Worm (Caenorhabditis elegans) whole organism, L3 larva: ENCODE results near the gene dagl-2.

Experiments used
- ZK546.5 ChIP-seq: sonication (generic microtip); optimal IDR thresholded peaks from 2 replicates; lab custom pipeline; 2017; ENCODE audit warnings: missing biosample characterization, missing genetic modification characterization
- ama-1 ChIP-seq: fragments of 150-350 bp; optimal IDR thresholded peaks from 2 replicates; lab custom pipeline; 2018
- ceh-28 ChIP-seq: fragments of 150-350 bp; optimal IDR thresholded peaks from 2 replicates; lab custom pipeline; 2014; ENCODE audit warnings: missing biosample characterization, missing genetic modification reagents, missing genetic modification characterization
- ceh-9 ChIP-seq: sonication (generic microtip); optimal IDR thresholded peaks from 2 replicates; lab custom pipeline; 2018; ENCODE audit warnings: missing biosample characterization, missing genetic modification characterization
- daf-12 ChIP-seq: fragments of 150-350 bp; optimal IDR thresholded peaks from 2 replicates; lab custom pipeline; 2014; ENCODE audit warnings: missing biosample characterization, missing genetic modification reagents, missing genetic modification characterization
- egl-27 ChIP-seq: sonication (generic microtip); optimal IDR thresholded peaks from 4 replicates; lab custom pipeline; 2017; ENCODE audit warnings: missing biosample characterization, missing genetic modification reagents, missing genetic modification characterization
- egl-5 ChIP-seq: fragments of 150-350 bp; optimal IDR thresholded peaks from 2 replicates; lab custom pipeline; 2017; ENCODE audit warnings: missing biosample characterization, missing genetic modification reagents, missing genetic modification characterization, inconsistent platforms
- elt-1 ChIP-seq: fragments of 150-350 bp; optimal IDR thresholded peaks from 2 replicates; lab custom pipeline; 2014; ENCODE audit warnings: missing biosample characterization, missing genetic modification characterization
- elt-2 ChIP-seq: sonication (generic microtip); optimal IDR thresholded peaks from 2 replicates; lab custom pipeline; 2016; ENCODE audit warnings: missing genetic modification reagents, mild to moderate bottlenecking, missing genetic modification characterization, missing compliant biosample characterization
- elt-3 ChIP-seq, 3 experiments: fragments of 150-350 bp in 1 of 3; sonication (generic microtip) in 2 of 3; optimal IDR thresholded peaks; 2 replicates in 2 of 3; 4 replicates in 1 of 3; lab custom pipeline; 2014 to 2017; ENCODE audit warnings: missing biosample characterization in 3 of 3, missing genetic modification characterization in 3 of 3
- eor-1 ChIP-seq, 2 experiments: fragments of 150-350 bp; optimal IDR thresholded peaks; 2 replicates each; lab custom pipeline; 2014 to 2018; ENCODE audit warnings: missing biosample characterization in 2 of 2, missing genetic modification characterization in 2 of 2
- fos-1 ChIP-seq: fragments of 150-350 bp; optimal IDR thresholded peaks from 2 replicates; lab custom pipeline; 2014; ENCODE audit warnings: missing biosample characterization, missing genetic modification characterization
- jun-1 ChIP-seq: fragments of 150-350 bp; optimal IDR thresholded peaks from 2 replicates; lab custom pipeline; 2014; ENCODE audit warnings: missing biosample characterization, missing genetic modification reagents, missing genetic modification characterization
- lin-39 ChIP-seq: fragments of 150-350 bp; optimal IDR thresholded peaks from 2 replicates; lab custom pipeline; 2018; ENCODE audit warnings: missing biosample characterization, missing genetic modification reagents, missing genetic modification characterization
- lsy-12 ChIP-seq: sonication (generic microtip); optimal IDR thresholded peaks from 2 replicates; lab custom pipeline; 2016; ENCODE audit warnings: mild to moderate bottlenecking, missing genetic modification characterization, missing compliant biosample characterization
- mml-1 ChIP-seq: fragments of 150-350 bp; sonication (generic microtip); optimal IDR thresholded peaks from 3 replicates; lab custom pipeline; 2014; ENCODE audit warnings: missing biosample characterization, missing genetic modification characterization
- nfya-1 ChIP-seq: sonication (generic microtip); optimal IDR thresholded peaks from 2 replicates; lab custom pipeline; 2017; ENCODE audit warnings: missing genetic modification characterization, mild to moderate bottlenecking, missing compliant biosample characterization, antibody characterized with exemption, moderate library complexity; ENCODE audit not compliant: insufficient read depth
- nhr-11 ChIP-seq: fragments of 150-350 bp; optimal IDR thresholded peaks from 2 replicates; lab custom pipeline; 2014; ENCODE audit warnings: missing biosample characterization, missing genetic modification characterization
- nhr-12 ChIP-seq: fragments of 150-350 bp; optimal IDR thresholded peaks from 2 replicates; lab custom pipeline; 2014; ENCODE audit warnings: missing biosample characterization, missing genetic modification characterization
- nhr-23 ChIP-seq: fragments of 150-350 bp; optimal IDR thresholded peaks from 2 replicates; lab custom pipeline; 2014; ENCODE audit warnings: missing biosample characterization, missing genetic modification reagents, missing genetic modification characterization
- nhr-25 ChIP-seq: sonication (generic microtip); optimal IDR thresholded peaks from 2 replicates; lab custom pipeline; 2017; ENCODE audit warnings: missing biosample characterization, missing genetic modification characterization
- nhr-28 ChIP-seq: fragments of 150-350 bp; optimal IDR thresholded peaks from 2 replicates; lab custom pipeline; 2014; ENCODE audit warnings: missing biosample characterization, missing genetic modification characterization
- nhr-43 ChIP-seq: sonication (generic microtip); optimal IDR thresholded peaks from 2 replicates; lab custom pipeline; 2016; ENCODE audit warnings: mild to moderate bottlenecking, missing genetic modification characterization, missing compliant biosample characterization; ENCODE audit not compliant: poor library complexity, severe bottlenecking
- nhr-67 ChIP-seq: fragments of 150-350 bp; optimal IDR thresholded peaks from 2 replicates; lab custom pipeline; 2014; ENCODE audit warnings: missing biosample characterization, missing genetic modification characterization
- nhr-77 ChIP-seq: fragments of 150-350 bp; optimal IDR thresholded peaks from 2 replicates; lab custom pipeline; 2014; ENCODE audit warnings: missing biosample characterization, missing genetic modification characterization
- pha-4 ChIP-seq: fragments of 150-350 bp; optimal IDR thresholded peaks from 2 replicates; lab custom pipeline; 2014; ENCODE audit warnings: missing biosample characterization, missing genetic modification reagents, missing genetic modification characterization
- sea-2 ChIP-seq: fragments of 150-350 bp; sonication (generic microtip); optimal IDR thresholded peaks from 4 replicates; lab custom pipeline; 2014; ENCODE audit warnings: missing biosample characterization, missing genetic modification reagents, missing genetic modification characterization
- skn-1 ChIP-seq: fragments of 150-350 bp; optimal IDR thresholded peaks from 2 replicates; lab custom pipeline; 2014; ENCODE audit warnings: missing biosample characterization, missing genetic modification characterization
- snpc-4 ChIP-seq: fragments of 150-350 bp; optimal IDR thresholded peaks from 2 replicates; lab custom pipeline; 2014; ENCODE audit warnings: missing biosample characterization, missing genetic modification characterization
- tbx-2 ChIP-seq: sonication (generic microtip); optimal IDR thresholded peaks from 2 replicates; lab custom pipeline; 2016; ENCODE audit warnings: mild to moderate bottlenecking, missing genetic modification characterization, missing compliant biosample characterization
- unc-39 ChIP-seq: sonication (generic microtip); optimal IDR thresholded peaks from 4 replicates; lab custom pipeline; 2017; ENCODE audit warnings: missing biosample characterization, missing genetic modification characterization
- unc-62 ChIP-seq: fragments of 150-350 bp; sonication (generic microtip); optimal IDR thresholded peaks from 4 replicates; lab custom pipeline; 2014; ENCODE audit warnings: missing biosample characterization, missing genetic modification reagents, missing genetic modification characterization
- ztf-11 ChIP-seq: fragments of 150-350 bp; optimal IDR thresholded peaks from 2 replicates; lab custom pipeline; 2014; ENCODE audit warnings: missing biosample characterization, missing genetic modification characterization
- ztf-4 ChIP-seq: fragments of 150-350 bp; optimal IDR thresholded peaks from 2 replicates; lab custom pipeline; 2014; ENCODE audit warnings: missing biosample characterization, missing genetic modification characterization

Gene dagl-2

DNA sequence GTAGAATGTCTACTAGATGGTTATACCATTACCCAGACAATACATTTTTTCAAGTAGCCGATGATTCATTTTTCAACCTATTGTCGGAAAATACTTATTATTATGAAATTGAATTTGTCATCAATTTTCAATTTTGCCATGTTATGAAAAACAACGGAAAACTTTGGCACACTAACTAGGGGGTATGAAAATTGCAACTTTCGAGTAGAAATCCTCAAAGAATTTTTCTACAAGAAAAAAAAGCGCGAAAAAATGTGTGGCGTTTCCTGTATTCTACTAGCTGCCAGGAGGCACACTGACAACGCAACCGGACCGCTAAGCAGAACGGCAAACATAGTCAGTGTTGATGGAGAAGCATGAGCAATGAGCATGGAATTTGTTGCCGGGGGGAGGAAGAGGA, 28.7 kb downstream of the dagl-2 start:
- TF ChIP-seq egl-5 (no peak), unc-39 (tag; lab: Kevin White, UChicago) (no peak), sea-2 (no peak), skn-1 (tag; lab: Kevin White, UChicago) (no peak), daf-12 (no peak), elt-1 (tag; lab: Kevin White, UChicago) (no peak), eor-1 (tag; optimal IDR thresholded peaks at IDR 0.05; lab: Kevin White, UChicago) (no peak), nfya-1 (no peak), nhr-11 (tag; lab: Kevin White, UChicago) (no peak), nhr-23 (tag; lab: Kevin White, UChicago) (no peak), ZK546.5 (no peak), nhr-77 (tag; lab: Kevin White, UChicago) (no peak), ceh-28 (tag; lab: Kevin White, UChicago) (no peak), jun-1 (no peak), nhr-28 (tag; lab: Kevin White, UChicago) (no peak), ama-1 (lab: Kevin White, UChicago) (no peak)

DNA sequence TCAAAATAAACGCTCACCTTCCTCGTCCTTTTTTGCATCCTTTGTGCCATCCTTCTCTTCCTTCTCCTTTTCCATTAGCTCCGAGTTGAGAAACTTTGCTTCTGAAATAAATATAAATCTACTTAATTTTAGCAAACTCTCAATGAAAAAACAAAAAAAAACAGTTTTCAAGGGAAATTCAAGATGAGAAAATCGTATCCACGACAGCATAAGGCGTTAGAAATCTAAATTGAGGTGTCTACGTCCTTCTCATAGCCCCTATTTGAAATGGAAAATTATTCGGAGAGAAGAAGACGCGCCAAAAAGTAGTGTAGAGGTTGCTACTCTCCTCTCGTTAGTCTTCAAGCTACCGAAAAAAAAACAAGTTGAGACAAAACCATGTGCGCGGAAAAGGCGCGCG, 30.8 kb downstream of the dagl-2 start, which contains the start of gene pat-12:
Gene pat-12, minus strand, starts transcription at position 101 of the 400 bp plus-strand sequence.
- no peak for TF ChIP-seq nhr-23 (tag; lab: Kevin White, UChicago)
- TF ChIP-seq, all 47 proteins: peak for 0

ce11 chrIII:750028-750427, 33.1 kb downstream of the dagl-2 start:
- no peak for TF ChIP-seq eor-1 (tag; optimal IDR thresholded peaks at IDR 0.05; lab: Kevin White, UChicago)
- TF ChIP-seq mml-1: no peak
- peak; percentile 38 for TF ChIP-seq nhr-25 (tag; lab: Kevin White, UChicago)
- no peak for TF ChIP-seq sea-2
- TF ChIP-seq nhr-12 (tag; lab: Kevin White, UChicago): no peak

DNA sequence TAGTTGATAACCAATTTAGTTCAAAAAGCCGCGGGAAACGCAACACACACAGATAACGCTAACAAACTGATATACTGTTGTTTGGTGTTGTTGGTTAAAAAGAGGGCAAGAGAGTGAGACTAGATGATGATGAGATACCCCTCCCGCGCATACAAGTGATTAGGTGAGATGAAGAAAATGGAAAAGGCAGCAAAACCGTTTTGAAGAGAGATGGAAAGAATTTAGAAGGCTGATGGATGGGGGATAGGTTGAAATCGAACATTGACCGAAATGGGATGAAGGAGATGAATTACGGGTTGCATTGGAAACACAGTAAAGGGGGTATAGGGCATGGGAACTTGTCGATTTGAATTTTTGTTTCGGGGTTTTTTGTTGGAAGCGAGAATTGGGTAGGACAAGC, 34.3 kb downstream of the dagl-2 start:
- no peak for TF ChIP-seq unc-62 (GFP tag; lab: Kevin White, UChicago)
- peak in 1 of 3 experiments; percentile 13 for TF ChIP-seq elt-3 (tag; optimal IDR thresholded peaks at IDR 0.05; lab: Kevin White, UChicago)
- peak; percentile 7 for TF ChIP-seq nhr-23 (tag; lab: Kevin White, UChicago)
- TF ChIP-seq ceh-28 (tag; lab: Kevin White, UChicago): no peak
- TF ChIP-seq ztf-4 (tag; lab: Kevin White, UChicago): no peak

ce11 chrIII:744459-744858, 38.6 kb downstream of the dagl-2 start:
- TF ChIP-seq fos-1 (tag; lab: Kevin White, UChicago) (no peak), nfya-1 (no peak), lin-39 (no peak), nhr-77 (tag; lab: Kevin White, UChicago) (no peak), tbx-2 (tag; lab: Kevin White, UChicago) (no peak), egl-27 (tag; lab: Kevin White, UChicago) (no peak), skn-1 (tag; lab: Kevin White, UChicago) (no peak), lsy-12 (tag; lab: Kevin White, UChicago) (no peak), elt-1 (tag; lab: Kevin White, UChicago) (no peak), pha-4 (tag; lab: Kevin White, UChicago) (no peak), nhr-43 (tag; lab: Kevin White, UChicago) (no peak), ztf-11 (tag; lab: Kevin White, UChicago) (no peak), snpc-4 (no peak), elt-2 (tag; lab: Kevin White, UChicago) (no peak), nhr-11 (tag; lab: Kevin White, UChicago) (no peak), eor-1 (tag; optimal IDR thresholded peaks at IDR 0.05; lab: Kevin White, UChicago) (no peak), nhr-67 (no peak), ceh-9 (tag; lab: Kevin White, UChicago) (no peak)
